Fruit fly (Drosophila melanogaster): ENCODE measurements around the gene yellow-f2.

Gene yellow-f2

dm6 chr3R:13018995-13019394 is 24.0 kb upstream of the yellow-f2 start:
- TF ChIP-seq ovo (GFP tag; optimal IDR thresholded peaks at IDR 0.05) (no peak), tj (GFP tag; optimal IDR thresholded peaks at IDR 0.05) (peak; percentile 99), bab1 (GFP tag; optimal IDR thresholded peaks at IDR 0.05) (no peak)

DNA sequence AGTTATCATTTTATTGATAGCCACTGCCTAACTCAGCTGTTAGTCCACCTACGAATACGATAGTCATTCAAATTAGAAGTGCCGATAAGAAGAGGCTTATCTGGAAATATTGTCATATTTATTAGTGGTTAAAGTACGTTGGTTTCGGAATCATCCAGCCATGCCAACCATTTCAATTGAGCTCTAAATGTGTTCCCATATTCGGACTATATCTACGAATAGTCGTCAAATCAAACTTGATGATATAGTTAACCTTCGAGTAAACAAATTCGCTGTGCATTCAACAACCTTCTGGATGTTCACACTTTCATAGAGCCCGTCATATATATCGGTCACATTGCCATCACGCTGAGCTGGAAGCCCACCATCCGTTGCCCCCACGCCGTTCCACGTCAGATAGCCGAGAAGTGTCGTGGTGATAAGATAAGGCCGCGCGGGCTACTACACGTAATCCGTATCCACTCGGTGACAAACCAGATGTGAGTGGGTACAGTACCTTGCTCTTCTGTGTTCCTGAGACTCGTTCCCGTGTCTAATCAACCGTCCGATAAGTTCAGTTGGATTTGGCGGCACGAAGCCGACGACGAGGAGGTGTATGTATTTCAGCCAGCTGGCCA is 23.4 kb upstream of the yellow-f2 start:
- TF ChIP-seq CG7101 (tag; optimal IDR thresholded peaks at IDR 0.05) (no peak), ovo (GFP tag; optimal IDR thresholded peaks at IDR 0.05) (peak; percentile 5), Mnt (GFP tag; optimal IDR thresholded peaks at IDR 0.05) (peak; percentile 36), CG33017 (tag; optimal IDR thresholded peaks at IDR 0.05) (peak; percentile 19), cic (GFP tag; optimal IDR thresholded peaks at IDR 0.05) (peak; percentile 42)

- TF ChIP-seq toe (GFP tag; optimal IDR thresholded peaks at IDR 0.05) (no peak), Mnt (GFP tag; optimal IDR thresholded peaks at IDR 0.05) (peak; percentile 65), CG5204 (GFP tag; optimal IDR thresholded peaks at IDR 0.05) (no peak), CG7101 (tag; optimal IDR thresholded peaks at IDR 0.05) (no peak), pad (GFP tag; optimal IDR thresholded peaks at IDR 0.05) (no peak), CG11617 (GFP tag; optimal IDR thresholded peaks at IDR 0.05) (peak; percentile 8), CG12768 (GFP tag; optimal IDR thresholded peaks at IDR 0.05) (peak; percentile 47), CG1620 (GFP tag; optimal IDR thresholded peaks at IDR 0.05) (no peak), bab1 (GFP tag; optimal IDR thresholded peaks at IDR 0.05) (no peak), cnc (optimal IDR thresholded peaks at IDR 0.05) (no peak), Crg-1 (GFP tag; optimal IDR thresholded peaks at IDR 0.05) (no peak), CG7045 (GFP tag; optimal IDR thresholded peaks at IDR 0.05) (no peak), tj (GFP tag; optimal IDR thresholded peaks at IDR 0.05) (peak; percentile 40), Hr96 (GFP tag; optimal IDR thresholded peaks at IDR 0.05) (no peak), kay (GFP tag; ENCODE audit: borderline replicate concordance) (peak; percentile 91), cic (GFP tag; optimal IDR thresholded peaks at IDR 0.05) (peak; percentile 90), CG14711 (tag; optimal IDR thresholded peaks at IDR 0.05) (no peak), CG33017 (tag; optimal IDR thresholded peaks at IDR 0.05) (no peak), Clk (GFP tag; optimal IDR thresholded peaks at IDR 0.05) (no peak)
Observed at dm6 chr3R:13017623-13018036, 22.7 kb upstream of the yellow-f2 start.

DNA sequence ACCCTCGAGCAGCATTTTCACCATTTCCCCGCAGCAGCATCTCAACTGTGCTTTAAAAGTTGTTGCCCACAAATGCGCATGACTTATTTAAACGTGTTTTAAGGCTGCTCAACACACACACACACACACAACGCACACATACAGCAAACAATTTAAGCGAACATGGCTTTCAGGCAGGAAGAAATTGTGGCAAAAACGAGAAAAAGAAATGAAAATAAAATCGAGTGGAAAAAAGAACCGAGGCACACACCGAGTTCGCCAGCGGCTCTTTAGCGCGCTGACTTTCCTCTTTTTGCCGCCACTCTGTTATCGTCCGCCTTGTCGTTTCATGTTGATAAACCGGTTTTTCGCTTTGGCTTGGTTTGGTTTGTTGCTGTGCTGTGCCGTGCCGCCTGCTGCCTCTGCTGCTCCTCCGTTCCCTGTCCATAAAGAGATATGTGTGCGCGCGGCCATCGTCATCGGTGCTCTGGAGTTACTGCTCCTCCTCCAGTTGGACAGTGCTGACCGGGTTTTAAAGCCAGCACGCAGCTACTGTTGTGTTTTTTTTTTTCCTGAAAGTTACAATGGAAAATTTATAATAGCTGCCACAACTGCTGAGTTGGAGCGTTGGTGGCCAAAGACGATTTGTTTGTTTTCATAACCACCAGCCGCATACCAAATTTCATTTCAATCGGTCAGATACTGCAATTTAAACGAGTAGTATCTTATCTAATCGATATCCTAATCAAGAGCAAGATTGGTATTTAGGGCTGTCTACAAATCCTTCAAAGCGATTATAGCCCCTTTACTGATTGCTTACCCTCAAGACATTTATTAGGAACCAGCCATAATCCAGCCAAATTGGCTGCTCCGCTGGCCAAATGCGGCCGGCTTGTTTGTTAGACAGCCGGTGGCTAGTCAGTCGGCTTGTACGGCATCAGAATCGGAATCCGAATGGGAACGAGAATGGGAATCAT is 21.1 kb upstream of the yellow-f2 start:
- TF ChIP-seq cnc (optimal IDR thresholded peaks at IDR 0.05) (no peak), Clk (GFP tag; optimal IDR thresholded peaks at IDR 0.05) (no peak), cic (GFP tag; optimal IDR thresholded peaks at IDR 0.05) (no peak), kay (GFP tag; ENCODE audit: borderline replicate concordance) (peak; percentile 67), Crg-1 (GFP tag; optimal IDR thresholded peaks at IDR 0.05) (no peak), Mnt (GFP tag; optimal IDR thresholded peaks at IDR 0.05) (no peak), CG7045 (GFP tag; optimal IDR thresholded peaks at IDR 0.05) (no peak), CG33017 (tag; optimal IDR thresholded peaks at IDR 0.05) (no peak), toe (GFP tag; optimal IDR thresholded peaks at IDR 0.05) (no peak), CG11617 (GFP tag; optimal IDR thresholded peaks at IDR 0.05) (no peak), ovo (GFP tag; optimal IDR thresholded peaks at IDR 0.05) (peak; percentile 15), CG5204 (GFP tag; optimal IDR thresholded peaks at IDR 0.05) (no peak), tj (GFP tag; optimal IDR thresholded peaks at IDR 0.05) (no peak), pad (GFP tag; optimal IDR thresholded peaks at IDR 0.05) (no peak), CG7101 (tag; optimal IDR thresholded peaks at IDR 0.05) (no peak), CG14711 (tag; optimal IDR thresholded peaks at IDR 0.05) (no peak), CG1620 (GFP tag; optimal IDR thresholded peaks at IDR 0.05) (no peak), bab1 (GFP tag; optimal IDR thresholded peaks at IDR 0.05) (no peak), CG12768 (GFP tag; optimal IDR thresholded peaks at IDR 0.05) (peak; percentile 21), Hr96 (GFP tag; optimal IDR thresholded peaks at IDR 0.05) (no peak)

dm6 chr3R:13015402-13015801 is 20.5 kb upstream of the yellow-f2 start:
- TF ChIP-seq CG7045 (GFP tag; optimal IDR thresholded peaks at IDR 0.05) (no peak), CG5204 (GFP tag; optimal IDR thresholded peaks at IDR 0.05) (no peak), CG14711 (tag; optimal IDR thresholded peaks at IDR 0.05) (no peak), Crg-1 (GFP tag; optimal IDR thresholded peaks at IDR 0.05) (no peak), ovo (GFP tag; optimal IDR thresholded peaks at IDR 0.05) (no peak), Mnt (GFP tag; optimal IDR thresholded peaks at IDR 0.05) (no peak), CG11617 (GFP tag; optimal IDR thresholded peaks at IDR 0.05) (no peak), Hr96 (GFP tag; optimal IDR thresholded peaks at IDR 0.05) (no peak), tj (GFP tag; optimal IDR thresholded peaks at IDR 0.05) (no peak), CG7101 (tag; optimal IDR thresholded peaks at IDR 0.05) (no peak)

- TF ChIP-seq Crg-1 (GFP tag; optimal IDR thresholded peaks at IDR 0.05): no peak
- TF ChIP-seq kay (GFP tag; ENCODE audit: borderline replicate concordance): peak; percentile 89
- TF ChIP-seq Clk (GFP tag; optimal IDR thresholded peaks at IDR 0.05): no peak
- TF ChIP-seq CG14711 (tag; optimal IDR thresholded peaks at IDR 0.05): peak; percentile 23
- peak; percentile 96 for TF ChIP-seq tj (GFP tag; optimal IDR thresholded peaks at IDR 0.05)
Observed at dm6 chr3R:13014168-13014881, 19.4 kb upstream of the yellow-f2 start.
